Fruit fly (Drosophila melanogaster): ENCODE measurements around the gene Rcd4.

Gene Rcd4

dm6 chr2L:8414887-8415883 is 32.5 kb downstream of the Rcd4 start, which contains the start of the genes CG13398 and Akap200 (continued):
- peak; percentile 58 for TF ChIP-seq MBD-R2 (GFP tag; IDR thresholded peaks at IDR 0.05)
- TF ChIP-seq D19A (tag; optimal IDR thresholded peaks at IDR 0.05), result peak; percentile 41
- TF ChIP-seq CG3847 (GFP tag; IDR thresholded peaks at IDR 0.05), result peak; percentile 66
- TF ChIP-seq gem (tag; optimal IDR thresholded peaks at IDR 0.05), result no peak
- TF ChIP-seq her (GFP tag; optimal IDR thresholded peaks at IDR 0.05), result peak; percentile 99
- TF ChIP-seq lbe (GFP tag; optimal IDR thresholded peaks at IDR 0.05), result no peak
- peak; percentile 90 for TF ChIP-seq crol (GFP tag; IDR thresholded peaks at IDR 0.05)
- TF ChIP-seq btn (GFP tag; optimal IDR thresholded peaks at IDR 0.05), result no peak
- TF ChIP-seq B-H2 (GFP tag; optimal IDR thresholded peaks at IDR 0.05), result peak; percentile 29
- TF ChIP-seq CG8944 (GFP tag; optimal IDR thresholded peaks at IDR 0.05), result no peak
- no peak for TF ChIP-seq crp (GFP tag; optimal IDR thresholded peaks at IDR 0.05)
- TF ChIP-seq ranshi (GFP tag; IDR thresholded peaks at IDR 0.05), result no peak
- peak; percentile 17 for TF ChIP-seq az2 (GFP tag; optimal IDR thresholded peaks at IDR 0.05)
- TF ChIP-seq sisA (GFP tag; IDR thresholded peaks at IDR 0.05), result no peak
- TF ChIP-seq CG7928 (GFP tag; optimal IDR thresholded peaks at IDR 0.05), result peak; percentile 55
- 0 out of 2 replicates have a peak, but pooled peaks have one; percentile 10 for TF ChIP-seq CG11247 (GFP tag; IDR thresholded peaks at IDR 0.05)
- TF ChIP-seq stwl (tag; optimal IDR thresholded peaks at IDR 0.05), result peak; percentile 1
- no peak for TF ChIP-seq chm (GFP tag; IDR thresholded peaks at IDR 0.05)
- peak; percentile 30 for TF ChIP-seq grau (tag; optimal IDR thresholded peaks at IDR 0.05)
- peak; percentile 45 for TF ChIP-seq E2f2 (GFP tag; IDR thresholded peaks at IDR 0.05)
- peak; percentile 49 for TF ChIP-seq pzg (GFP tag; optimal IDR thresholded peaks at IDR 0.05)
- peak; percentile 39 for TF ChIP-seq Xbp1 (GFP tag; optimal IDR thresholded peaks at IDR 0.05)
- peak; percentile 48 for TF ChIP-seq CG2120 (GFP tag; optimal IDR thresholded peaks at IDR 0.05)
- no peak for TF ChIP-seq H15 (GFP tag; IDR thresholded peaks at IDR 0.05)
- TF ChIP-seq CG14710 (tag; optimal IDR thresholded peaks at IDR 0.05), result peak; percentile 66
- peak; percentile 31 for TF ChIP-seq CG15696 (tag; optimal IDR thresholded peaks at IDR 0.05)
- peak; percentile 37 for TF ChIP-seq Ssrp (tag; optimal IDR thresholded peaks at IDR 0.05)
- TF ChIP-seq CG4617 (GFP tag; optimal IDR thresholded peaks at IDR 0.05; ENCODE audit: borderline replicate concordance), result peak; percentile 72
- peak; percentile 80 for TF ChIP-seq gfzf (GFP tag; optimal IDR thresholded peaks at IDR 0.05)
- TF ChIP-seq TFAM (GFP tag; optimal IDR thresholded peaks at IDR 0.05), result no peak
- TF ChIP-seq Deaf1 (tag; optimal IDR thresholded peaks at IDR 0.05), result no peak
- peak; percentile 47 for TF ChIP-seq CG10267 (tag; optimal IDR thresholded peaks at IDR 0.05)
- TF ChIP-seq psq (GFP tag; optimal IDR thresholded peaks at IDR 0.05), result no peak
- no peak for TF ChIP-seq ftz-f1 (GFP tag; optimal IDR thresholded peaks at IDR 0.05)
- TF ChIP-seq CG17385 (GFP tag; optimal IDR thresholded peaks at IDR 0.05), result peak; percentile 23
- TF ChIP-seq Hr3 (GFP tag; optimal IDR thresholded peaks at IDR 0.05), result peak; percentile 30
- peak; percentile 46 for TF ChIP-seq CG18262 (tag; optimal IDR thresholded peaks at IDR 0.05)
- TF ChIP-seq CG30403 (GFP tag; optimal IDR thresholded peaks at IDR 0.05), result peak; percentile 50
- TF ChIP-seq C15 (GFP tag; IDR thresholded peaks at IDR 0.05), result no peak
- peak; percentile 26 for TF ChIP-seq sd (tag; optimal IDR thresholded peaks at IDR 0.05)
- TF ChIP-seq CG12155 (GFP tag; optimal IDR thresholded peaks at IDR 0.05), result peak; percentile 37
- TF ChIP-seq CG8281 (tag; optimal IDR thresholded peaks at IDR 0.05), result no peak
- peak; percentile 92 for TF ChIP-seq MESR4 (GFP tag; optimal IDR thresholded peaks at IDR 0.05)
- peak; percentile 57 for TF ChIP-seq CG9437 (GFP tag; optimal IDR thresholded peaks at IDR 0.05)
- TF ChIP-seq CG31224 (GFP tag; IDR thresholded peaks at IDR 0.05), result 0 out of 2 replicates have a peak, but pooled peaks have one; percentile 28
- peak; percentile 46 for TF ChIP-seq CG4424 (GFP tag; optimal IDR thresholded peaks at IDR 0.05)
- peak; percentile 37 for TF ChIP-seq CG17829 (tag; optimal IDR thresholded peaks at IDR 0.05)
- peak; percentile 46 for TF ChIP-seq CG8924 (tag; optimal IDR thresholded peaks at IDR 0.05)

Measured in whole organism, embryonic.